Worm (Caenorhabditis elegans): ENCODE data around the gene F20C5.5.

DNA sequence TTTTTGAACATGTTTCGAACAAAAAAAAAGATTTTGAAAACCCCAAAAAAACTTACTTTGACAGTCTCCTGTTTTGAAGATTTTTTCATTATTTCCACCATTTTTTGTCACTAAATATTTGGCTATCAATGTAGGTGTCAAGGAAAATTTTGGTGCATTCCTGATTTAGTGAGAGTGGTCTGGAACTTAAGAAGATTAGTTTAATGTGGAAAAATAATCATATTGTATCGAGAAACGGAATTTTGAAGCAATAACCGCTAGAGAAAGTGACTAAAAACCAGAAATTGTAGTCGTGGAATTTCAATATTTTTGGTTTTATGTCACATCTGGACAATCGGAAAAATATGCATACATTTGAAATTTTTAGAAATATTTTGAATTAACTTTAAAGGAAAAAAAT is 7.5 kb downstream of the F20C5.5 start, which contains the start of the genes F20C5.11 and klp-11:
- TF ChIP-seq ceh-14 (tag; optimal IDR thresholded peaks at IDR 0.05) (no peak), eyg-1 (tag; optimal IDR thresholded peaks at IDR 0.05) (no peak)

Data from whole organism, late embryonic.